Worm (Caenorhabditis elegans): ENCODE measurements around the gene try-13.

try-13 gene

ce11 chrV:7480949-7481348 lies 41.0 kb downstream of the try-13 start, which contains the start of gene C18B10.6:
C18B10.6 (minus strand) TSS chrV:7481049.
- TF ChIP-seq skn-1 (tag; optimal IDR thresholded peaks at IDR 0.05), result no peak
- TF ChIP-seq crh-2 (tag; optimal IDR thresholded peaks at IDR 0.05), result no peak
- no peak for TF ChIP-seq sma-3 (GFP tag; optimal IDR thresholded peaks at IDR 0.05)
- TF ChIP-seq ztf-1 (GFP tag; conservative IDR thresholded peaks at IDR 0.05), result no peak
- no peak for TF ChIP-seq nhr-12 (tag; optimal IDR thresholded peaks at IDR 0.05)
- no peak for TF ChIP-seq ZK546.5 (tag; optimal IDR thresholded peaks at IDR 0.05)
- no peak for TF ChIP-seq lin-13 (GFP tag; optimal IDR thresholded peaks at IDR 0.05)
- no peak for TF ChIP-seq ztf-11 (tag; optimal IDR thresholded peaks at IDR 0.05)
- no peak for TF ChIP-seq alr-1 (tag; optimal IDR thresholded peaks at IDR 0.05)
- no peak for TF ChIP-seq dmd-4 (tag; optimal IDR thresholded peaks at IDR 0.05)
- TF ChIP-seq Y55F3AM.14 (GFP tag; optimal IDR thresholded peaks at IDR 0.05), result no peak
- no peak for TF ChIP-seq nhr-11 (tag; optimal IDR thresholded peaks at IDR 0.05)
- no peak for TF ChIP-seq mab-5 (tag; optimal IDR thresholded peaks at IDR 0.05)
- no peak for TF ChIP-seq lin-39 (tag; optimal IDR thresholded peaks at IDR 0.05)

DNA sequence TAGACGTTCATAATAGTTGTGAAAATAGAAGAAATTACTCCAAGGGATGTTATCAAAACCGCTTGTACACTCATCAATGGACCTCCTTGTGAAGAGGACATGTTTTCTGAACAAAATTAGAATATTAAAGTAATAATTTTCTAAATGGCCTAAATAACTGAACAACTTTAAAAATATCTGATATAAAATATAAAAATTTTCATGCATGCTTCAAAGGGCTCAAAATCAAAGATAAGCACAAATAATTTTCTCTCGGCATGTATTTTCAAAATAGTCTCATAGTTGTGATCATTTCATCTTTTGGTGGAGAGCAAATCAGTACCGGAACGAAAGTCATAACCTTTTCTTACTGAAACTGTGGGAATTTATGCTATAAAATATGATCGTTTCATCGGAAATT lies 45.1 kb downstream of the try-13 start, which contains the start of gene srbc-8:
TSS of gene srbc-8 (minus strand) at position 101 of the 400 bp plus-strand sequence.
- TF ChIP-seq Y55F3AM.14 (GFP tag; optimal IDR thresholded peaks at IDR 0.05) (no peak), dmd-4 (tag; optimal IDR thresholded peaks at IDR 0.05) (no peak), nhr-11 (tag; optimal IDR thresholded peaks at IDR 0.05) (no peak), sma-3 (GFP tag; optimal IDR thresholded peaks at IDR 0.05) (no peak), unc-55 (GFP tag; optimal IDR thresholded peaks at IDR 0.05) (no peak), mbf-1 (tag; optimal IDR thresholded peaks at IDR 0.05) (no peak), ceh-82 (tag; optimal IDR thresholded peaks at IDR 0.05) (no peak), unc-62 (GFP tag; optimal IDR thresholded peaks at IDR 0.05) (no peak), ZK546.5 (tag; optimal IDR thresholded peaks at IDR 0.05) (no peak), skn-1 (tag; optimal IDR thresholded peaks at IDR 0.05) (no peak), zag-1 (tag; optimal IDR thresholded peaks at IDR 0.05) (no peak), peb-1 (tag; optimal IDR thresholded peaks at IDR 0.05) (no peak), lin-39 (tag; optimal IDR thresholded peaks at IDR 0.05) (no peak)

ce11 chrV:7487518-7487917 lies 47.6 kb downstream of the try-13 start, which contains the start of gene srbc-7:
srbc-7 (minus strand) TSS chrV:7487618.
- TF ChIP-seq nhr-10 (tag; optimal IDR thresholded peaks at IDR 0.05) (no peak), zag-1 (tag; optimal IDR thresholded peaks at IDR 0.05) (no peak), mbf-1 (tag; optimal IDR thresholded peaks at IDR 0.05) (no peak), nhr-23 (tag; optimal IDR thresholded peaks at IDR 0.05) (no peak), lin-11 (tag; optimal IDR thresholded peaks at IDR 0.05) (no peak), snpc-4 (tag; optimal IDR thresholded peaks at IDR 0.05) (no peak), aly-2 (tag; optimal IDR thresholded peaks at IDR 0.05) (no peak), blmp-1 (tag; optimal IDR thresholded peaks at IDR 0.05; ENCODE audit: insufficient read depth) (no peak), unc-62 (GFP tag; optimal IDR thresholded peaks at IDR 0.05) (no peak), Y55F3AM.14 (GFP tag; optimal IDR thresholded peaks at IDR 0.05) (no peak), mab-5 (tag; optimal IDR thresholded peaks at IDR 0.05) (no peak), elt-1 (tag; optimal IDR thresholded peaks at IDR 0.05) (no peak), peb-1 (tag; optimal IDR thresholded peaks at IDR 0.05) (no peak), lsy-2 (tag; optimal IDR thresholded peaks at IDR 0.05) (no peak), nhr-11 (tag; optimal IDR thresholded peaks at IDR 0.05) (no peak), mdl-1 (tag; optimal IDR thresholded peaks at IDR 0.05) (no peak), ceh-16 (tag; optimal IDR thresholded peaks at IDR 0.05) (no peak), ZK546.5 (tag; optimal IDR thresholded peaks at IDR 0.05) (no peak), nhr-25 (tag; optimal IDR thresholded peaks at IDR 0.05) (no peak)

- TF ChIP-seq nhr-21 (tag; optimal IDR thresholded peaks at IDR 0.05) (no peak), nhr-12 (tag; optimal IDR thresholded peaks at IDR 0.05) (no peak), unc-55 (GFP tag; optimal IDR thresholded peaks at IDR 0.05) (no peak), nhr-6 (tag; optimal IDR thresholded peaks at IDR 0.05) (no peak), skn-1 (tag; optimal IDR thresholded peaks at IDR 0.05) (no peak), ztf-1 (GFP tag; conservative IDR thresholded peaks at IDR 0.05) (no peak), alr-1 (tag; optimal IDR thresholded peaks at IDR 0.05) (no peak), R02D3.7 (tag; optimal IDR thresholded peaks at IDR 0.05) (no peak), unc-39 (tag; optimal IDR thresholded peaks at IDR 0.05) (no peak), aly-2 (tag; optimal IDR thresholded peaks at IDR 0.05) (no peak), Y55F3AM.14 (GFP tag; optimal IDR thresholded peaks at IDR 0.05) (no peak), mab-5 (tag; optimal IDR thresholded peaks at IDR 0.05) (no peak), nhr-237 (tag; optimal IDR thresholded peaks at IDR 0.05) (no peak), mdl-1 (tag; optimal IDR thresholded peaks at IDR 0.05) (no peak), dmd-4 (tag; optimal IDR thresholded peaks at IDR 0.05) (no peak), snpc-4 (tag; optimal IDR thresholded peaks at IDR 0.05) (no peak), peb-1 (tag; optimal IDR thresholded peaks at IDR 0.05) (no peak)
Measured at ce11 chrV:7490340-7490739, 50.4 kb downstream of the try-13 start, which contains the start of gene srbc-9. srbc-9 (minus strand) TSS chrV:7490440.

All from whole organism, L2 larva.